Worm (Caenorhabditis elegans): Measurements from ENCODE around the gene disl-2.
A peak's percentile ranks its signal among the peaks of the same experiment; 100 is the strongest.

- TF ChIP-seq nhr-237 (tag; optimal IDR thresholded peaks at IDR 0.05) (no peak), R02D3.7 (tag; optimal IDR thresholded peaks at IDR 0.05) (no peak), snpc-4 (tag; optimal IDR thresholded peaks at IDR 0.05) (no peak), aly-2 (tag; optimal IDR thresholded peaks at IDR 0.05) (no peak), spr-3 (GFP tag; optimal IDR thresholded peaks at IDR 0.05) (no peak), dpl-1 (GFP tag; optimal IDR thresholded peaks at IDR 0.05) (peak; percentile 65), zag-1 (tag; optimal IDR thresholded peaks at IDR 0.05) (no peak), unc-62 (GFP tag; optimal IDR thresholded peaks at IDR 0.05 in 1 of 2) (no peak), unc-62 (tag; optimal IDR thresholded peaks at IDR 0.05) (no peak), fkh-10 (GFP tag; optimal IDR thresholded peaks at IDR 0.05) (no peak), nhr-77 (tag; optimal IDR thresholded peaks at IDR 0.05) (no peak), skn-1 (tag; optimal IDR thresholded peaks at IDR 0.05) (no peak), fos-1 (tag; optimal IDR thresholded peaks at IDR 0.05) (no peak), tra-1 (GFP tag; IDR thresholded peaks at IDR 0.05) (no peak)
Measured at ce11 chrIII:5442711-5443253, at the start of gene disl-2, which contains the start of gene T24G10.2.
